Fruit fly (Drosophila melanogaster) whole organism, embryonic: ENCODE results near the gene stv.

Experiments used
- Awh ChIP-seq: fragments of 200-800 bp; sonication (Bioruptor generic); IDR thresholded peaks from 2 replicates; pipeline ENCODE4, ENCODE4 v1.3.6; 2022; ENCODE audit warnings: missing biosample characterization, missing genetic modification characterization
- B-H1 ChIP-seq: fragments of 200-800 bp; sonication (Bioruptor generic); IDR thresholded peaks from 3 replicates; pipeline ENCODE4 v1.3.6; 2022; ENCODE audit warnings: missing biosample characterization, missing genetic modification characterization
- CG10431 ChIP-seq: fragments of 200-800 bp; sonication (Bioruptor generic); optimal IDR thresholded peaks from 3 replicates; lab custom pipeline; 2018; ENCODE audit warnings: missing biosample characterization, mild to moderate bottlenecking, missing genetic modification characterization
- CG10979 ChIP-seq: fragments of 200-800 bp; sonication (Bioruptor generic); optimal IDR thresholded peaks from 2 replicates; lab custom pipeline; 2018; ENCODE audit warnings: missing biosample characterization, mild to moderate bottlenecking, missing genetic modification characterization, moderate library complexity
- CG12104 ChIP-seq: fragments of 200-800 bp; sonication (Bioruptor generic); optimal IDR thresholded peaks from 3 replicates; lab custom pipeline; 2016; ENCODE audit warnings: missing biosample characterization, missing genetic modification characterization
- CG12391 ChIP-seq: fragments of 200-800 bp; sonication (Bioruptor generic); optimal IDR thresholded peaks from 3 replicates; lab custom pipeline; 2018; ENCODE audit warnings: missing biosample characterization, mild to moderate bottlenecking, missing genetic modification characterization, moderate library complexity
- CG13287 ChIP-seq: fragments of 200-800 bp; sonication (Bioruptor generic); IDR thresholded peaks from 2 replicates; pipeline ENCODE4 v1.3.6; 2022; ENCODE audit warnings: missing biosample characterization, missing genetic modification characterization; ENCODE audit not compliant: partially characterized antibody
- CG1529 ChIP-seq: fragments of 200-800 bp; sonication (Bioruptor generic); optimal IDR thresholded peaks from 3 replicates; lab custom pipeline; 2018; ENCODE audit warnings: missing biosample characterization, missing genetic modification characterization
- CG15601 ChIP-seq: fragments of 200-800 bp; sonication (Bioruptor generic); optimal IDR thresholded peaks from 3 replicates; lab custom pipeline; 2019; ENCODE audit warnings: missing biosample characterization, mild to moderate bottlenecking, missing genetic modification characterization, moderate library complexity
- CG15696 ChIP-seq: fragments of 200-800 bp; sonication (Bioruptor generic); optimal IDR thresholded peaks from 2 replicates; lab custom pipeline; 2019; ENCODE audit warnings: missing biosample characterization, mild to moderate bottlenecking, missing genetic modification characterization, moderate library complexity
- CG17361 ChIP-seq: fragments of 200-800 bp; sonication (Bioruptor generic); IDR thresholded peaks from 3 replicates; pipeline ENCODE4 v1.3.6; 2022; ENCODE audit warnings: missing biosample characterization, missing genetic modification characterization
- CG2875 ChIP-seq: fragments of 200-800 bp; sonication (Bioruptor generic); optimal IDR thresholded peaks from 2 replicates; lab custom pipeline; 2017; ENCODE audit warnings: missing biosample characterization, mild to moderate bottlenecking, missing genetic modification characterization, missing genetic modification reagents
- CG30431 ChIP-seq: fragments of 200-800 bp; sonication (Bioruptor generic); optimal IDR thresholded peaks from 2 replicates; lab custom pipeline; 2017; ENCODE audit warnings: missing biosample characterization, missing genetic modification characterization
- CG3065 ChIP-seq: fragments of 200-800 bp; sonication (Bioruptor generic); optimal IDR thresholded peaks from 2 replicates; lab custom pipeline; 2016; ENCODE audit warnings: missing biosample characterization, missing genetic modification characterization
- CG31365 ChIP-seq: fragments of 200-800 bp; sonication (Bioruptor generic); optimal IDR thresholded peaks from 2 replicates; lab custom pipeline; 2018; ENCODE audit warnings: missing biosample characterization, mild to moderate bottlenecking, missing genetic modification characterization
- CG4282 ChIP-seq: fragments of 200-800 bp; sonication (Bioruptor generic); optimal IDR thresholded peaks from 2 replicates; lab custom pipeline; 2016; ENCODE audit warnings: missing biosample characterization, missing genetic modification characterization
- CG5180 ChIP-seq: fragments of 200-800 bp; sonication (Bioruptor generic); optimal IDR thresholded peaks from 3 replicates; lab custom pipeline; 2017; ENCODE audit warnings: missing biosample characterization, missing genetic modification characterization, mild to moderate bottlenecking, moderate library complexity, missing genetic modification reagents
- CG7928 ChIP-seq: fragments of 200-800 bp; sonication (Bioruptor generic); optimal IDR thresholded peaks from 2 replicates; lab custom pipeline; 2017; ENCODE audit warnings: missing biosample characterization, mild to moderate bottlenecking, missing genetic modification characterization
- CG9215 ChIP-seq: fragments of 200-800 bp; sonication (Bioruptor generic); IDR thresholded peaks from 2 replicates; pipeline ENCODE4 v1.3.6; 2022; ENCODE audit warnings: missing biosample characterization, missing genetic modification characterization
- CG9727 ChIP-seq: fragments of 200-800 bp; sonication (Bioruptor generic); optimal IDR thresholded peaks from 3 replicates; lab custom pipeline; 2017; ENCODE audit warnings: missing biosample characterization, mild to moderate bottlenecking, missing genetic modification characterization
- CG9932 ChIP-seq: fragments of 200-800 bp; sonication (Bioruptor generic); IDR thresholded peaks from 2 replicates; pipeline ENCODE4 v1.3.6; 2022; ENCODE audit warnings: missing biosample characterization, missing genetic modification characterization
- Ets97D ChIP-seq: fragments of 200-800 bp; sonication (Bioruptor generic); optimal IDR thresholded peaks from 3 replicates; lab custom pipeline; 2016; ENCODE audit warnings: missing biosample characterization, missing genetic modification characterization
- H2.0 ChIP-seq: fragments of 200-800 bp; sonication (Bioruptor generic); IDR thresholded peaks from 2 replicates; pipeline ENCODE4 v1.3.6; 2022; ENCODE audit warnings: missing biosample characterization, missing genetic modification characterization
- Hmx ChIP-seq: fragments of 200-800 bp; sonication (Bioruptor generic); optimal IDR thresholded peaks from 2 replicates; lab custom pipeline; 2016; ENCODE audit warnings: missing biosample characterization, missing genetic modification characterization
- Med ChIP-seq: fragments of 200-800 bp; sonication (Bioruptor generic); peaks from one replicate; lab custom pipeline; 2016; ENCODE audit warnings: missing biosample characterization, missing genetic modification characterization, mild to moderate bottlenecking, inconsistent platforms, moderate library complexity
- Neu2 ChIP-seq: fragments of 200-800 bp; sonication (Bioruptor generic); optimal IDR thresholded peaks from 3 replicates; lab custom pipeline; 2016; ENCODE audit warnings: missing biosample characterization, missing genetic modification characterization, borderline replicate concordance
- Oli ChIP-seq: fragments of 200-800 bp; sonication (Bioruptor generic); optimal IDR thresholded peaks from 2 replicates; lab custom pipeline; 2018; ENCODE audit warnings: missing biosample characterization, mild to moderate bottlenecking, missing genetic modification characterization, moderate library complexity
- Opbp ChIP-seq: fragments of 200-800 bp; sonication (Bioruptor generic); IDR thresholded peaks from 3 replicates; pipeline ENCODE4 v1.3.6; 2022; ENCODE audit warnings: missing biosample characterization, missing genetic modification characterization; ENCODE audit not compliant: partially characterized antibody
- Sox100B ChIP-seq: fragments of 200-800 bp; sonication (Bioruptor generic); optimal IDR thresholded peaks from 3 replicates; lab custom pipeline; 2018; ENCODE audit warnings: missing biosample characterization, mild to moderate bottlenecking, missing genetic modification characterization
- ap ChIP-seq: fragments of 200-800 bp; sonication (Bioruptor generic); IDR thresholded peaks from 2 replicates; pipeline ENCODE4 v1.3.6; 2022; ENCODE audit warnings: missing biosample characterization, missing genetic modification characterization
- bab2 ChIP-seq: fragments of 200-800 bp; sonication (Bioruptor generic); optimal IDR thresholded peaks from 2 replicates; lab custom pipeline; 2016; ENCODE audit warnings: missing biosample characterization, missing genetic modification characterization
- chinmo ChIP-seq: fragments of 200-800 bp; sonication (Bioruptor generic); IDR thresholded peaks from 4 replicates; pipeline ENCODE4 v1.3.6; 2022; ENCODE audit warnings: missing biosample characterization, missing genetic modification characterization; ENCODE audit not compliant: partially characterized antibody
- chm ChIP-seq: fragments of 200-800 bp; sonication (Bioruptor generic); IDR thresholded peaks from 2 replicates; pipeline ENCODE4 v1.3.6; 2022; ENCODE audit warnings: missing biosample characterization, missing genetic modification characterization
- cwo ChIP-seq: fragments of 200-800 bp; sonication (Bioruptor generic); optimal IDR thresholded peaks from 3 replicates; lab custom pipeline; 2017; ENCODE audit warnings: missing biosample characterization, missing genetic modification characterization, mild to moderate bottlenecking, moderate library complexity, missing genetic modification reagents
- dan ChIP-seq: fragments of 200-800 bp; sonication (Bioruptor generic); IDR thresholded peaks from 2 replicates; pipeline ENCODE4 v1.3.6; 2022; ENCODE audit warnings: missing biosample characterization, missing genetic modification characterization
- ewg ChIP-seq: fragments of 200-800 bp; sonication (Bioruptor generic); optimal IDR thresholded peaks from 3 replicates; lab custom pipeline; 2017; ENCODE audit warnings: mild to moderate bottlenecking, missing biosample characterization, missing genetic modification reagents, missing genetic modification characterization
- p53 ChIP-seq: fragments of 200-800 bp; sonication (Bioruptor generic); optimal IDR thresholded peaks from 2 replicates; lab custom pipeline; 2016; ENCODE audit warnings: missing biosample characterization, missing genetic modification characterization
- ranshi ChIP-seq: fragments of 200-800 bp; sonication (Bioruptor generic); IDR thresholded peaks from 2 replicates; pipeline ENCODE4 v1.3.6; 2022; ENCODE audit warnings: missing biosample characterization, missing genetic modification characterization
- repo ChIP-seq: fragments of 200-800 bp; sonication (Bioruptor generic); optimal IDR thresholded peaks from 2 replicates; lab custom pipeline; 2016; ENCODE audit warnings: missing biosample characterization, missing genetic modification characterization
- sens ChIP-seq: fragments of 200-800 bp; sonication (Bioruptor generic); peaks from one replicate; lab custom pipeline; 2016; ENCODE audit warnings: missing biosample characterization, missing genetic modification characterization
- sisA ChIP-seq: fragments of 200-800 bp; sonication (Bioruptor generic); IDR thresholded peaks from 2 replicates; pipeline ENCODE4 v1.3.6; 2022; ENCODE audit warnings: missing biosample characterization, missing genetic modification characterization
- slou ChIP-seq: fragments of 200-800 bp; sonication (Bioruptor generic); optimal IDR thresholded peaks from 3 replicates; lab custom pipeline; 2016; ENCODE audit warnings: missing biosample characterization, missing genetic modification characterization
- sqz ChIP-seq: fragments of 200-800 bp; sonication (Bioruptor generic); optimal IDR thresholded peaks from 3 replicates; lab custom pipeline; 2018; ENCODE audit warnings: missing biosample characterization, mild to moderate bottlenecking, missing genetic modification characterization
- tup ChIP-seq: fragments of 200-800 bp; sonication (Bioruptor generic); optimal IDR thresholded peaks from 2 replicates; lab custom pipeline; 2016; ENCODE audit warnings: missing biosample characterization, mild to moderate bottlenecking, missing genetic modification characterization, moderate library complexity
- unc-4 ChIP-seq: fragments of 200-800 bp; sonication (Bioruptor generic); IDR thresholded peaks from 2 replicates; pipeline ENCODE4 v1.3.6; 2022; ENCODE audit warnings: missing biosample characterization, missing genetic modification characterization; ENCODE audit not compliant: partially characterized antibody
- usp ChIP-seq: fragments of >200 bp; optimal IDR thresholded peaks from 2 replicates; lab custom pipeline; 2017; ENCODE audit warnings: missing biosample characterization, missing genetic modification characterization

The stv gene

DNA sequence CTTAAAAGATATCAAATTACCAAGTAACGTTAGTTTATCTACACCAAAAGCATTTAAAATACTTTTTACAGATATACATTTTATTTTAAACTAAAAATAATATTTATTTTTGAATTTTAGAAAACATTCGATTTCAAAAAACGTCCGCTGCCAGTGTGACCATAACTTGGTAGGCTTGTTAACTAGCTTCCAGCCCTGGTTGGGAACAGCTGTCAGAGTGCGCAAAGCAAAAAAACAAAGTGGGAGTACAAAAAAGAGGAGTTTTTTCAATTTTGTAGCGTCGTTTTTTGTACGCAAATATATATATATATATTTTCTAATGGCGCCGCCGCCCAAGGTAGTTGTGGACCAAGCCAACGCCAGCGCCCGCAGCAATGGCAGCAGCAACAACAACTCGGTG is 34.9 kb upstream of the stv start, which contains the start of gene cmb (continued):
- no peak for TF ChIP-seq cwo (GFP tag; lab: Kevin White, UChicago)
- no peak for TF ChIP-seq Hmx (GFP tag; lab: Kevin White, UChicago)
- TF ChIP-seq tup (GFP tag; lab: Kevin White, UChicago) = no peak
- TF ChIP-seq slou (GFP tag; lab: Kevin White, UChicago) = no peak
- no peak for TF ChIP-seq sens
- no peak for TF ChIP-seq repo
- no peak for TF ChIP-seq ap (GFP tag; lab: Robert Waterston, UW)
- no peak for TF ChIP-seq CG9727
- no peak for TF ChIP-seq CG10979 (tag; lab: Kevin White, UChicago)
- no peak for TF ChIP-seq chm
- TF ChIP-seq CG1529 (GFP tag; lab: Kevin White, UChicago) = no peak
- TF ChIP-seq usp (GFP tag; lab: Kevin White, UChicago) = no peak
- peak; percentile 94 for TF ChIP-seq CG7928 (GFP tag; lab: Kevin White, UChicago)
- TF ChIP-seq CG9932 = no peak
- TF ChIP-seq CG12391 (tag; lab: Kevin White, UChicago) = peak; percentile 9
- no peak for TF ChIP-seq Ets97D (GFP tag; lab: Kevin White, UChicago)
- TF ChIP-seq CG30431 (GFP tag; lab: Kevin White, UChicago) = no peak
- no peak for TF ChIP-seq CG10431 (GFP tag; lab: Kevin White, UChicago)
- no peak for TF ChIP-seq Oli (tag; lab: Kevin White, UChicago)
- no peak for TF ChIP-seq CG31365 (tag; lab: Kevin White, UChicago)
- TF ChIP-seq Awh = no peak
- no peak for TF ChIP-seq CG3065 (GFP tag; lab: Kevin White, UChicago)
- no peak for TF ChIP-seq p53 (GFP tag; lab: Kevin White, UChicago)
- TF ChIP-seq CG15696 = no peak
- TF ChIP-seq sqz (GFP tag; lab: Kevin White, UChicago) = peak; percentile 88
- no peak for TF ChIP-seq Sox100B (GFP tag; lab: Kevin White, UChicago)
- no peak; the same call in 2 of the 3 replicates for TF ChIP-seq Opbp
- peak; percentile 60 for TF ChIP-seq ewg (GFP tag; lab: Kevin White, UChicago)
- no peak for TF ChIP-seq CG2875 (GFP tag; lab: Kevin White, UChicago)
- TF ChIP-seq CG5180 (GFP tag; lab: Kevin White, UChicago) = no peak
- no peak for TF ChIP-seq sisA (GFP tag; lab: Robert Waterston, UW)
- no peak for TF ChIP-seq dan (GFP tag; lab: Robert Waterston, UW)
- no peak for TF ChIP-seq B-H1 (GFP tag; lab: Robert Waterston, UW)
- TF ChIP-seq CG15601 (tag; lab: Kevin White, UChicago) = no peak
- no peak for TF ChIP-seq CG4282
- no peak for TF ChIP-seq bab2
- TF ChIP-seq unc-4 (GFP tag; lab: Robert Waterston, UW) = no peak
- no peak for TF ChIP-seq ranshi (GFP tag; lab: Robert Waterston, UW)
- no peak for TF ChIP-seq H2.0 (GFP tag; lab: Robert Waterston, UW)
- TF ChIP-seq Neu2 (GFP tag; lab: Kevin White, UChicago) = no peak
- TF ChIP-seq CG13287 (GFP tag; lab: Robert Waterston, UW) = peak; percentile 38; the same call in 1 of the 2 replicates
- no peak for TF ChIP-seq CG9215 (GFP tag; lab: Robert Waterston, UW)
- no peak for TF ChIP-seq CG12104 (GFP tag; lab: Kevin White, UChicago)
- TF ChIP-seq chinmo = no peak
- TF ChIP-seq Med = peak; percentile 27
- TF ChIP-seq CG17361 (GFP tag; lab: Robert Waterston, UW) = no peak
